Fruit fly (Drosophila melanogaster) whole organism, prepupa: ENCODE measurements around the gene Sytalpha.

ENCODE experiments used
- CG10631 ChIP-seq: fragments of 200-800 bp; sonication (Bioruptor generic); optimal IDR thresholded peaks from 2 replicates; lab custom pipeline; 2016; ENCODE audit warnings: missing biosample characterization, missing genetic modification characterization
- CG11902 ChIP-seq: fragments of 200-800 bp; sonication (Bioruptor generic); optimal IDR thresholded peaks from 3 replicates; lab custom pipeline; 2016; ENCODE audit warnings: missing biosample characterization, missing genetic modification characterization
- CG1621 ChIP-seq: fragments of 200-800 bp; sonication (Bioruptor generic); optimal IDR thresholded peaks from 3 replicates; lab custom pipeline; 2018; ENCODE audit warnings: missing biosample characterization, mild to moderate bottlenecking, missing genetic modification characterization
- CG31627 ChIP-seq: fragments of 200-800 bp; sonication (Bioruptor generic); optimal IDR thresholded peaks from 3 replicates; lab custom pipeline; 2016; ENCODE audit warnings: missing biosample characterization, missing genetic modification characterization
- Eip75B ChIP-seq: fragments of 200-800 bp; sonication (Bioruptor generic); optimal IDR thresholded peaks from 3 replicates; lab custom pipeline; 2016; ENCODE audit warnings: missing biosample characterization, missing genetic modification characterization
- Hr38 ChIP-seq: sonication (Bioruptor generic); optimal IDR thresholded peaks from 2 replicates; lab custom pipeline; 2016; ENCODE audit warnings: missing biosample characterization, missing genetic modification characterization
- Lpt ChIP-seq: fragments of 200-800 bp; sonication (Bioruptor generic); optimal IDR thresholded peaks from 3 replicates; lab custom pipeline; 2016; ENCODE audit warnings: missing biosample characterization, missing genetic modification characterization
- Sox15 ChIP-seq: fragments of 200-800 bp; sonication (Bioruptor generic); optimal IDR thresholded peaks from 3 replicates; lab custom pipeline; 2016; ENCODE audit warnings: missing biosample characterization, missing genetic modification characterization
- fd85E ChIP-seq: fragments of 200-800 bp; sonication (Bioruptor generic); optimal IDR thresholded peaks from 3 replicates; lab custom pipeline; 2016; ENCODE audit warnings: missing biosample characterization, missing genetic modification characterization
- net ChIP-seq: fragments of 200-800 bp; sonication (Bioruptor generic); optimal IDR thresholded peaks from 3 replicates; lab custom pipeline; 2016; ENCODE audit warnings: missing biosample characterization, missing genetic modification characterization
- topi ChIP-seq: fragments of 200-800 bp; sonication (Bioruptor generic); optimal IDR thresholded peaks from 3 replicates; lab custom pipeline; 2016; ENCODE audit warnings: missing biosample characterization, missing genetic modification characterization

- TF ChIP-seq CG1621 (tag; lab: Kevin White, UChicago) (no peak), fd85E (GFP tag; lab: Kevin White, UChicago) (no peak), Eip75B (GFP tag; lab: Kevin White, UChicago) (no peak), topi (GFP tag; lab: Kevin White, UChicago) (no peak), Lpt (GFP tag; lab: Kevin White, UChicago) (no peak), net (GFP tag; lab: Kevin White, UChicago) (no peak), CG11902 (GFP tag; lab: Kevin White, UChicago) (no peak), Sox15 (GFP tag; lab: Kevin White, UChicago) (no peak), CG10631 (GFP tag; lab: Kevin White, UChicago) (no peak), CG31627 (GFP tag; lab: Kevin White, UChicago) (no peak), Hr38 (GFP tag; lab: Kevin White, UChicago) (no peak)
Observed at dm6 chr2L:17650812-17651211, 58.8 kb downstream of the Sytalpha start.
